Worm (Caenorhabditis elegans): Measurements from ENCODE around the gene cyp-44A1.

cyp-44A1 gene

DNA sequence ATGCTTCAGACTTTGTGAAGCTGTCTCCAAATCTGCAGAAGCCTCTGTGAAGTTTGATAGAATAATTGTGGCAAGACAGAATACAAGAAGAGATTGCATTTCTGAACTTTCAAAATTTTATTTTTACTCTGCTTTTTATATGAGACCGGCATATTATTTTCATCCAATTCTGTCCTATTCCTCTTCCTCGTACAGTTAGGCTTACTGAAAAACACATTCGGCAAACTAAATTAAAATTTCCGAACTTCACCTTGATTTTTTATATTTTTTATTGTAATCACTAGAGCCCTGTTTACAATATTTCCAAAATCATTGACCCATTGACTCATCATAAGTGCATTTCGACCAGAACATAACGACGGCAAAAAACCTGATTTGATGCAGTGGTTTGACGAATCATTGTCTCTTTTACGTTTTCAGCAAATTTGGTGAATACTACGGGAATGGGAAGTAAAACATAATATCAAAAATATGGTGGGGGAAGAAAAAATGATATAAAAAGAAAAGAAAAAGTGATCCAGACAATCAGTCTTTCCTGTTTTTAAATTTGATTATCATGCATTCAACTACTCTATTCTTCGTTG, 5.6 kb upstream of the cyp-44A1 start, which contains the start of the genes suex-1 and F12A10.9:
TSS of gene suex-1 (minus strand) at position 101 of the 584 bp plus-strand sequence.
TSS of gene F12A10.9 (plus strand) at position 534 of the 584 bp plus-strand sequence.
- no peak for TF ChIP-seq unc-62 (GFP tag; optimal IDR thresholded peaks at IDR 0.05)

DNA sequence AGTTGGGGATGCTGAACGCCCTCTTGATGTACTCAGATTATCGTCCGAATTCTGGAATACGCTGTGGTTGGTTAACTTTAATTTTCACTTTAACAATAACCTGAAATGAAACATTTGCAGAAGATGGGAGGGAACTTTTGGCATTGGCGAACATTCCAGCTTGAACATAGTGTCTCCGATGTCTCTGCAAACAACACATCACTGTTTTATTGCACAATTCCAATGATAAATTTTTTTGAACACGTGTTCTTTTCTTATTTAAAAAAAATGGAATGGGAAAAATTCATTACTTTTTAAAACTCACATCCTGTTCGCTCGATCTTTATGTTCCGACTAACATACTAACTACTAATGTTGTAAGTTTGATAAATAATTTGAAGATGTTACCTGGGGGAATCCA, 3.4 kb upstream of the cyp-44A1 start, which contains the start of gene fzy-1:
TSS of gene fzy-1 (plus strand) at position 301 of the 400 bp plus-strand sequence.
- TF ChIP-seq unc-62 (GFP tag; optimal IDR thresholded peaks at IDR 0.05), result no peak

DNA sequence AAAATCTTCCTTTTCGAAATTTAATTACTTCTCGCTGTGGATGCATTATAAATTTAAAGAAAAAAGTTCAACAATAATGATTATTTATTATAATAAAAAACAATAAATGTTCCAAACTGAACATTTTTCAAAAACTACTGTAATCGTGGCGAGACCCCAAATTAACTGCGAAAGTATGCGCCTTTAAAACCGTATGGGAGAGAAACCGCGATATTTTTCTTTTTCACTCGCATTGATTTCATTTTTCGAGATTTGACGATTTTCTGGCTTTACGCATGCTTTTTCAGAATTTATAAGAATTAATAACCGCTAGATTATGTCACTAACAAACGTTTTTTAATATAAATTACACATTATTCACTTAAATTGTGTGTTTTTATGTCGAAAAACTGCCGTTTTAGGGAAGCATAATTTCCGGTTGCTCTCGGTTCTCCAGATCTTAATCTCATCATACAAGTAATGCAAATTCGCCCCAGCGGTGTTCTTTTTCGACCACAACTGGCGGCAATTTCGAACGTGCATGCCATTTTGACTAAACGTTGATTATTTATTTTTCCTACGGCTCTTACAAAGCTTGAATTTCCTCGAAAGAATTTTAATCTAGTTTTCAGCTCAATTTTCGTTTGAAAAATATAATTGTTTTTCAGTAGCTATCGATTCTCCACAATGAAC, 2.7 kb upstream of the cyp-44A1 start, which contains the start of gene F12A10.8:
TSS of gene F12A10.8 (minus strand) at position 79 of the 672 bp plus-strand sequence.
- no peak for TF ChIP-seq unc-62 (GFP tag; optimal IDR thresholded peaks at IDR 0.05)

DNA sequence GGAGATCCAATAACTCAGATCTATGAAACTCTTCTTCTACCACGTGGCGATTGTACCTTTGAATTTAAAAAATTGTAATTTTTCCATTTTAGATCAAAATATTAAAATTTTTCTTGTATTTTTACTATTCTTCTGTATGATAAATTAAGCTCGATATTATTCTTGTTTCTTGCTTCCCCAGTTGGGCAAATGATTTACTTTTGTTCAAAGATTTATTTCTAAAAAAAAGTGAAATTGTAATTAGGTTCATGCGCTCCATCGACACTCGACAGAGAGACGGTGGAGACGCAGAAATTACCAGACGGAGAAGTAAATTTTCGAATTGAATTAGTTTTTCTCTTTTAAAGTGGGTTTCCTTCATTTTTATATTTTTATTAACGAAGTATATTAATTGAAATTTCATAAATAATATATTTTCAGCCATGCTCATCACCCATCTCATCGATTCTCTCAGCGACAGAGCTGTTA, 2.0 kb downstream of the cyp-44A1 start, which contains the start of gene npp-24:
TSS of gene npp-24 (plus strand) at position 51 of the 468 bp plus-strand sequence.
- no peak for TF ChIP-seq unc-62 (GFP tag; optimal IDR thresholded peaks at IDR 0.05)

DNA sequence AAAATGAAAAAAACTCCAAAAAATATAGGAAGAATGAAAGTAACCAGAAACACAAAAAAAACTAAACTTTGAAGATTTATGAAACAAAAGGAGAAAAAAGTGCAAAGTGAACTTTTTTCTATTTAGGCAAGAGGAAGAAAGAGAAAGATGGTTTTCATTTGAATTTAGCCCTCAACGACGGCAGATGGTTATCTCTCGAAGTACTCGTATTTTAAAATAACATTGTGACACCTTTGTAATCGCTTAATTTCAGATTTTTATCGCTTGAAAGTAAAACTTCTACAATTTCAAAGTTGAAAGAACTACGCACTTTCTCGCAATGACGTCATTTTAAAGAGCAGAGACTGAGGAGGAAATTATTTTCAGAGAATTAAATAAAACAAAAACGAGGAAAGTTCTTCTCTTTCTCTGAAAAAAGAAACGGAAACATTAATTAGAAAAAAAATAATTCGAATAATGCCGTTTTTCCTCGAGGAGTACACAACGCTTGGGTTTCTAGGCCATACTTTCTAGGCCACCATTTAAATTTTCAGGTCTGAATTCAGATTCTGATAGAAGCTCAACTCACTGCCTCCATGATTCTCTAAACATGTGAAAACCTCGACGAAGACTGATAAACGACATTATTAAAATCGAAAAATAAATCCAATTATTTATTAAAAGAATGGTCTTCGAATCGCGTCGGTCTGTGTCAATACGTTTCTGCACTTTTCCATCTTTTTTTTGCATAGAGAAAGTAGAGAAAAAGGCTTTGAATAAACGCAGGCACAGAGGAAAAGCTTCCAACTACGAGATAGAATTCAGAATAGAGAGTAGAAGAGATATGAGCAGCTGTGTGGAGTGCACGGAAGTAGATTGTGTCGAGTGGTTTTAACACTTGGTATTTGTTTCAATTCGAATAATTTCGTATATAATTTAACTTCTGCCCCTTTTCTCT, 7.8 kb downstream of the cyp-44A1 start:
- no peak for TF ChIP-seq unc-62 (GFP tag; optimal IDR thresholded peaks at IDR 0.05)

DNA sequence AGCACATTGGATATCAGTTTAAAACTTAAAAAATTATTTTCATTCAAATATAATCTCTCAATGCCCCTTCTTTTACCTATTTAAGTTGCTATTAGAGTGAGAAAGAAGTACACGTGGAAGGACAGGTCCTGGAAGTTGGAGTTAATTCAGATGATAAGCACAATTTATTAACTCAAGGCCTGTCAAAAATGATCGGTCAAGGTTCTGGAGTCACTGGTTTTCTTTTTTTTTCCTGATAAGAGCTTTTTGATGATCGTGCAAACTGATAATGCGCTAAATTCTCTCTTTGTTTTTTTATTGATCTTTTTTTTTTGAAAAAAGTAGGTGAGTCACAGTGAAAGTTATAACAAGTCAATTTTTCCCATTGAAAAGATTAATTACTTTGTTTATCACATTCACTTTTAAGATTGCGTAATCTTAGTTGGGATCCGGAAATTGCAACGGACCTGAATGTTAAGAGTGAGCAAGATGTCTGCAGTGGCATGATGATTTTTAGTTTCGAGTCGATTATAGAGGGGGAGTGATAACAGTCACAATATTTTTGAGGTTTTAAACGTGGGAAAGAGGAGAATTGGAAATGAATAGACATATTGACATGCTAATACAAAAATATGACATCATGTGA, 8.7 kb downstream of the cyp-44A1 start:
- no peak for TF ChIP-seq unc-62 (GFP tag; optimal IDR thresholded peaks at IDR 0.05)

DNA sequence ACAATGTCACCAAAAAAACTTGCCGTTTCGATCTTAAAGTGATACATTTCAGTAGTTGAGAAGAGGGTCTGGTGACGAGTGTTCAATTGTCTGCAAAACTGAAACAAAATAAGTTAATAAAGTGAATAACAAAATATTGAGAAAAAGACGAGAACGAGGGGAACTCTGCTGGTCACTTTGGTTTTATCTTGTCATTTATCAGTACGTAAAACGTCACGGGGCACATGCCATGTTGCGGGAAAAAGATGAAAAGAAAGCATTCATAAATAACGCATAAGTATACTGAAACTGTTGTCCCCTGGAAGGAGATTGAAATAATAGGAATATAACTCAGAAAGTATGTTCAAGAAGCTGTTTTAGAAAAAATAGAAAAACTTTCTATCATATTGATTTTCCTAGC, 11.0 kb downstream of the cyp-44A1 start, which contains the start of gene sahd-1:
TSS of gene sahd-1 (minus strand) at position 100 of the 400 bp plus-strand sequence.
- no peak for TF ChIP-seq unc-62 (GFP tag; optimal IDR thresholded peaks at IDR 0.05)

DNA sequence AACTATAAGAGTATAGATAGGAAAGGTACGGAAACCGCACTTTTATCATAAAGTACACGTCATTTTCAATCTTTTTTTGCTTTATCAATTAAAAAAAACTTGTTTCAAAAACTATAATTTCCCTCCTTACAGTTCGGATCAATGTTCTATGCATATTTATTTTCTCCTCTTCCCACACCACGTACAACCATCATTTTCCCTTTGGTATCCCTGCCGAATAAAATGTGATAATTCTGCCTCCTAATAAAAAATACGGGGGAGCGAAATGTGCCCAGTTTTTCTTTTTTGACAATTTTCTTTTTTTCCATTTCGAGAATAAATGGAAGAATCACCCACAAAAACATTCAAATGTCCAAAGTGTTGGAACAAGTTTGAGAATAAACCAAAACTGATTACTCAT, 11.7 kb downstream of the cyp-44A1 start, which contains the start of gene ZK177.3:
TSS of gene ZK177.3 (plus strand) at position 301 of the 400 bp plus-strand sequence.
- no peak for TF ChIP-seq unc-62 (GFP tag; optimal IDR thresholded peaks at IDR 0.05)

DNA sequence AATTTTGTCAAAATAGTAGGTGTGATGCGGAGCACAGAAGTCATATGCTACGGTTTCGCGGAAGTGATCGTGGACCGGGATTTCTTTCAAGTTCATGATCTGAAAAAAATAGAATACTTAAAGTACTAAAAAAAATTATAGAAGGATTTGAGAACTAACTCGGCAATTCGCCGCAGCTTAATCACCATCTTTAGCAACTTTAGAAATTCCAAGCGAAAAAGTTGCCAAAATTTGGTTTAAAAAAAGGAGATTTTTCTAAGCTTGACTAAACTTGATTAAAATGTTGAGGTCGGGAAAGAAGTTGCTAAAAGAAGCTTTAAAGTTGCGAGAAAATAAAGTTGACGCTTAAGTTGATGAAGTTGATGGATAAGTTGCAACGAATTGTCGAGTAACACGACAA, 13.8 kb downstream of the cyp-44A1 start, which contains the start of gene ZK177.9:
TSS of gene ZK177.9 (minus strand) at position 101 of the 400 bp plus-strand sequence.
- TF ChIP-seq unc-62 (GFP tag; optimal IDR thresholded peaks at IDR 0.05), result no peak

DNA sequence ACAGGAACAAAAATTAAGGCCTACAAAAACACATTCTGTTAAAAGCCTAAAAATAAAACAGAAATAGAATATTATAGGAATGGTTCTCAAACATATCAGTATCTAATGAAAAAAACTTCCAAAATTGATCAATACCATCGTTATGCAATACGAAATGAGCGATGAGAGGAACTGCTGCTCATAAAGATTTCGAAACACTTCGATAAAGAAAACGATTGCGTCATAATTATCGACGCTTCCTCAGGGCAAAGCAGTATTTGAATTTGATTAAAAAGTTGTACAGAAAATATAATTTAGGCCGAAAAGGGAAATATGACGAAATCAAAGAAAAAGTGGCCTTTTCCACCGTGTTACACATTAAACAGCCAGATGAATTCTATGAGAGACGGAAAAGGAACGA, 14.2 kb downstream of the cyp-44A1 start:
- no peak for TF ChIP-seq unc-62 (GFP tag; optimal IDR thresholded peaks at IDR 0.05)

DNA sequence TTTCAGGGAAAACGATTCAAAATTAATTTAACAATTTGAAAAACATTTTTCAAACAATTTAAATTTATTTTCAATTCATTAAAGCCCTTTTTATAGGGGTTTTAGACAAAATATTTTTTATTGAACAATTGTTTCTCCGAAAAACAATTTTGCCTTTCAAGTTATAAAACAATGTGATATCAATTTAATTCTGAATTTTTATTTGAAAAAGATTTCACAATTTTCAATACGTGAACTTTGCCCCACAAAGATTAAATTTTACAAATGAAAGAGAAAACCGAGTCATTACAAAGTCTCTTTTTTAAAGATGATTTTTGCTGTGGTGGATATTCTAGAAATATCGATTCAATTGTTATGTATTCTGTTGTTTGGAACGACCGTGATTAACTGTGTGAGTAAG, 15.1 kb downstream of the cyp-44A1 start, which contains the start of gene ZK177.2:
TSS of gene ZK177.2 (plus strand) at position 301 of the 400 bp plus-strand sequence.
- no peak for TF ChIP-seq unc-62 (GFP tag; optimal IDR thresholded peaks at IDR 0.05)

DNA sequence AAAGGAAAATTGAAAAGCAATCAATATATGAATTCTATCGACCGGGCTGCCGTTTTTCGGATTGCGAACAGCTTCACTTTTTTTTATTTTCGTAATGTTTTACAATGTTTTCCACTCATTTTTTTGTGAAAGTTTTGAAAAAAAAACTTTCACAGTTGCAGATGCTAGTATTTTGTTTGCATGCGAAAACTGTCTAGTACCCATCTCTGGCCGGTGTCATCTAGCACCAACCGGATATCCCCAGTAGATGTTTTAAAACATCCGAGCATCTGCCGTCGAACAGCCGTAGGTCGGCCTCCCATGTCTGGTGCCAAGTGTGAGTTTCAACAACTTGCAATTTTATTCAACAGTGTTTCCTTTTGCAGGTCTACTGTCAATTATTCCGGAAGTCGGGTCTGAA, 17.6 kb downstream of the cyp-44A1 start, which contains the start of gene ZK177.12:
TSS of gene ZK177.12 (plus strand) at position 301 of the 400 bp plus-strand sequence.
- no peak for TF ChIP-seq unc-62 (GFP tag; optimal IDR thresholded peaks at IDR 0.05)

DNA sequence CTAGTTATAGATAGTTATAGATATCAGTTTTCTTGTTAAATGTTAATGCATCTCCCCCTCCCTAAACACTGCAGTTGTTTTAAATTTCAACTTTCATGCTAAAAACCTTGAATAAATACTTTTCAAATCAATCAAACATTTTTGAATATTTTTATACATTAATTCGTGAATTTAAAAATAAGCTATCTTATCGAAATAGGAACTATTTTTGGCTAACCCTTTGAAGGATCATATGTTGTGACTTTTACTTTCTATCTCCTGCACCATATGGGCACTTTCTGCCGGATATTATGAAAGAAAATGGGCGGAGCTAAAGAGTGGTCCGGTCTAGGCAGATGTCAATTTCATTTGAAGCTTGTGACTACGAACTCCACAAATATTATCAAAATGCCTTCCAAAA, 18.8 kb downstream of the cyp-44A1 start, which contains the start of gene ZK177.11:
TSS of gene ZK177.11 (plus strand) at position 301 of the 400 bp plus-strand sequence.
- TF ChIP-seq unc-62 (GFP tag; optimal IDR thresholded peaks at IDR 0.05), result no peak

DNA sequence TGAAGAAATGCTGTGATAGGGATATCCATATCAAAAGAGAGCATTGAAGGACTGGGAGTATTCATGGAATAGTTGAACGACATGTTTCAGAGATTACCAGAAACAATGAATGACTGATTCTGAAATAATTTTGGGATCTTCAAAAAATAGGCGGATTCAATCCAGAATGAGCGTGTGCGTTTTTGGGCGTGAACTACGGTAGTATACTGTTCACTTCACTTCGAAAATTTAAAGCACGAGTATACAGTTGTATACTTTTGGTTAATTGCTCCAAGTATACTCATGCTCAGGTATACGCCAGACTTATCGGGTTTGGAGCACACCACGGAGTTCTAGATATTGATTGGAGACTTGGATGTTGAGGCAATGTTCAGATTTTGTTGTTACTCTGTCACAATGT, 21.5 kb downstream of the cyp-44A1 start, which contains the start of gene tbx-35:
TSS of gene tbx-35 (minus strand) at position 101 of the 400 bp plus-strand sequence.
- TF ChIP-seq unc-62 (GFP tag; optimal IDR thresholded peaks at IDR 0.05), result no peak

DNA sequence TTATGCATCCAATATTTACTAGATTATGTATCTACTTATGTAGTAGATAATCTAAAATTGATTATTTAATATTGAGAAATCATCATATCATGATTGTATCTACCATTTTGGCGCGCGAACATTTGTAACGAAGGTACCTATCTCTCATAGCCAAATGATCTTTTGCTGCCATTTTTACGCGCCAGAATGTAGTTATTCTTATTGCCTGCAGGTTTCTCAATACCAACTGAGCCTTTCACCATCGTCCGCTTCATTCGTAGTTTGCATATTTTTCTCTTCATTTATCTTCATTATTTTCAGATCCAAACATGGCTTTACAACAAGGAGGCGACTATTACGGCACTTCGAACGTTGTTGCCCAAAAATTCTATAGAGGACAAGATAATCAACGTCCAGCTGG, 24.0 kb downstream of the cyp-44A1 start, which contains the start of gene ZK177.1:
TSS of gene ZK177.1 (plus strand) at position 301 of the 400 bp plus-strand sequence.
- no peak for TF ChIP-seq unc-62 (GFP tag; optimal IDR thresholded peaks at IDR 0.05)
